Fruit fly (Drosophila melanogaster): Measurements from ENCODE around the gene naz.
A peak's percentile ranks its signal among the peaks of the same experiment; 100 is the strongest.

DNA sequence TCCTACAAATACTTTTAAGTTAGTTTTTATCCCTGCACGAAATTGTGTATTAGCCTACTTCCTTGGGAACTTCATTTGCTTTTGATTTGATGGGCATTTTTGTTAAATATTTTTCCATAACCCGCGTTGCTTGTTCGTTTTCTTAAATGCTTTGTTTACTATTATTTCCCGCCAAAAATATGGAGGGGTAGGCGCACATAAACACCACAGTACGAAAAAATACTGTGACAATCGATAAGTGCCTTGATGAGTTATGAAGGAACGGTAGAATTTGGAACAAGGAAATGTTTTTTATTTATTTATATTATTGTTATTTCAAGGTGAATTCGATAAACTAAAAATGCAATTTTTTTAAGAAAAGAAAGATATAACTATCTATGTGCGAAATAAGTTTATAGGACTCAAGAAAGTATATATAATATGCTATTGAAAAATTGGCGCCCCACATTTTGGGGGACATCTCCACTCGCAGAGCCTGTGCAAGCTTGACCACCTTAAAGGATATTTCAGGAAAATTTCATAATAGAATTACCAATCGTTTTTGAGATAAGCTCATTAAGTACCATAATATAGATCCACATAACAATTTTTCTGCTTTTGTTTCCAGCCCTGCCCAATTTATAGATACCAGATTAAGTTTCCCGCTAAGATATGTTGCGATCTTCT lies 37.4 kb upstream of the naz start, which contains the start of the genes WRNexo and Nup43:
- TF ChIP-seq CG5204 (GFP tag; optimal IDR thresholded peaks at IDR 0.05) (peak; percentile 34), cnc (optimal IDR thresholded peaks at IDR 0.05) (no peak), tj (GFP tag; optimal IDR thresholded peaks at IDR 0.05) (no peak), Mnt (GFP tag; optimal IDR thresholded peaks at IDR 0.05) (no peak), ovo (GFP tag; optimal IDR thresholded peaks at IDR 0.05) (no peak), CG11617 (GFP tag; optimal IDR thresholded peaks at IDR 0.05) (no peak), CG7101 (tag; optimal IDR thresholded peaks at IDR 0.05) (no peak), Crg-1 (GFP tag; optimal IDR thresholded peaks at IDR 0.05) (no peak)

All from whole organism, adult.